Worm (Caenorhabditis elegans) whole organism, L4 larva: ENCODE data around the gene F44G4.3.

Source experiments
- F10B5.3 ChIP-seq: sonication (generic microtip); optimal IDR thresholded peaks from 2 replicates; lab custom pipeline; 2016; ENCODE audit warnings: mild to moderate bottlenecking, missing genetic modification characterization, missing compliant biosample characterization
- F49E8.2 ChIP-seq: sonication (generic microtip); optimal IDR thresholded peaks from 2 replicates; lab custom pipeline; 2016; ENCODE audit warnings: missing compliant biosample characterization, mild to moderate bottlenecking, missing genetic modification characterization, borderline replicate concordance
- ZK546.5 ChIP-seq, 2 experiments: sonication (generic microtip); optimal IDR thresholded peaks; 2 replicates each; lab custom pipeline; 2017; ENCODE audit warnings: missing biosample characterization in 2 of 2, missing genetic modification characterization in 2 of 2
- aha-1 ChIP-seq: fragments of 150-350 bp; peaks from one replicate; lab custom pipeline; 2014; ENCODE audit warnings: missing biosample characterization, missing genetic modification characterization
- attf-4 ChIP-seq: sonication (generic microtip); optimal IDR thresholded peaks from 3 replicates; lab custom pipeline; 2017; ENCODE audit warnings: missing biosample characterization, missing genetic modification characterization
- ceh-20 ChIP-seq: fragments of 200-800 bp; sonication (Bioruptor generic); IDR thresholded peaks from 2 replicates; pipeline ENCODE4 v1.3.6; 2022; ENCODE audit warnings: missing genetic modification reagents, missing genetic modification characterization, missing compliant biosample characterization
- ceh-32 ChIP-seq: sonication (generic microtip); optimal IDR thresholded peaks from 2 replicates; lab custom pipeline; 2016; ENCODE audit warnings: mild to moderate bottlenecking, missing genetic modification characterization, missing compliant biosample characterization; ENCODE audit not compliant: poor library complexity
- cey-2 ChIP-seq: sonication (generic microtip); optimal IDR thresholded peaks from 3 replicates; lab custom pipeline; 2017; ENCODE audit warnings: missing genetic modification characterization, mild to moderate bottlenecking, missing compliant biosample characterization, antibody characterized with exemption, borderline replicate concordance; ENCODE audit not compliant: insufficient read depth
- ctbp-1 ChIP-seq: fragments of 200-800 bp; sonication (Bioruptor generic); IDR thresholded peaks from 2 replicates; pipeline ENCODE4 v1.3.6; 2022; ENCODE audit warnings: missing genetic modification reagents, missing genetic modification characterization, missing compliant biosample characterization
- daf-12 ChIP-seq: fragments of 150-350 bp; optimal IDR thresholded peaks from 2 replicates; lab custom pipeline; 2014; ENCODE audit warnings: missing biosample characterization, missing genetic modification reagents, missing genetic modification characterization
- daf-8 ChIP-seq: fragments of 200-800 bp; sonication (Bioruptor generic); IDR thresholded peaks from 2 replicates; pipeline ENCODE4 v1.3.6; 2022; ENCODE audit warnings: missing genetic modification characterization, missing compliant biosample characterization
- dve-1 ChIP-seq: sonication (generic microtip); optimal IDR thresholded peaks from 2 replicates; lab custom pipeline; 2017; ENCODE audit warnings: antibody characterized with exemption, mild to moderate bottlenecking, missing genetic modification characterization, missing compliant biosample characterization; ENCODE audit not compliant: insufficient read depth
- fos-1 ChIP-seq: fragments of 150-350 bp; optimal IDR thresholded peaks from 2 replicates; lab custom pipeline; 2014; ENCODE audit warnings: missing biosample characterization, missing genetic modification characterization
- gei-8 ChIP-seq: fragments of 200-800 bp; sonication (Bioruptor generic); optimal IDR thresholded peaks from 2 replicates; lab custom pipeline; 2018; ENCODE audit warnings: mild to moderate bottlenecking, missing genetic modification characterization, missing compliant biosample characterization
- hlh-11 ChIP-seq: fragments of 200-800 bp; sonication (Bioruptor generic); optimal IDR thresholded peaks from 2 replicates; lab custom pipeline; 2018; ENCODE audit warnings: mild to moderate bottlenecking, missing genetic modification characterization, missing compliant biosample characterization
- hlh-30 ChIP-seq: sonication (generic microtip); optimal IDR thresholded peaks from 2 replicates; lab custom pipeline; 2017; ENCODE audit warnings: antibody characterized with exemption, mild to moderate bottlenecking, missing genetic modification characterization, missing compliant biosample characterization; ENCODE audit not compliant: insufficient read depth
- hmg-1.1 ChIP-seq: fragments of 200-800 bp; sonication (Bioruptor generic); IDR thresholded peaks from 2 replicates; pipeline ENCODE4 v1.3.6; 2022; ENCODE audit warnings: missing genetic modification reagents, missing genetic modification characterization, missing compliant biosample characterization
- madf-5 ChIP-seq, 2 experiments: fragments of 200-800 bp; sonication (Bioruptor generic); IDR thresholded peaks; 2 replicates each; pipeline ENCODE4 v1.3.6; 2022; ENCODE audit warnings: missing compliant biosample characterization in 2 of 2, missing genetic modification characterization in 2 of 2
- mep-1 ChIP-seq: fragments of 150-350 bp; sonication (generic microtip); optimal IDR thresholded peaks from 3 replicates; lab custom pipeline; 2014; ENCODE audit warnings: missing biosample characterization, missing genetic modification characterization
- mes-2 ChIP-seq: sonication (generic microtip); optimal IDR thresholded peaks from 2 replicates; lab custom pipeline; 2016; ENCODE audit warnings: missing genotype, mild to moderate bottlenecking, missing genetic modification characterization, missing compliant biosample characterization; ENCODE audit not compliant: poor library complexity, severe bottlenecking
- nhr-41 ChIP-seq: fragments of 200-800 bp; sonication (Bioruptor generic); IDR thresholded peaks from 2 replicates; pipeline ENCODE4 v1.3.6; 2022; ENCODE audit warnings: missing genetic modification reagents, missing genetic modification characterization, missing compliant biosample characterization
- nhr-48 ChIP-seq: sonication (generic microtip); optimal IDR thresholded peaks from 2 replicates; lab custom pipeline; 2016; ENCODE audit warnings: mild to moderate bottlenecking, missing genetic modification characterization, missing compliant biosample characterization
- php-3 ChIP-seq: fragments of 200-800 bp; sonication (Bioruptor generic); IDR thresholded peaks from 2 replicates; pipeline ENCODE4 v1.3.6; 2022; ENCODE audit warnings: missing genetic modification reagents, missing genetic modification characterization, missing compliant biosample characterization
- skn-1 ChIP-seq: fragments of 150-350 bp; optimal IDR thresholded peaks from 2 replicates; lab custom pipeline; 2014; ENCODE audit warnings: missing biosample characterization, missing genetic modification characterization
- spr-1 ChIP-seq: sonication (generic microtip); optimal IDR thresholded peaks from 2 replicates; lab custom pipeline; 2016; ENCODE audit warnings: mild to moderate bottlenecking, missing genetic modification characterization, missing compliant biosample characterization
- spr-3 ChIP-seq: fragments of 200-800 bp; sonication (Bioruptor generic); optimal IDR thresholded peaks from 2 replicates; lab custom pipeline; 2018; ENCODE audit warnings: mild to moderate bottlenecking, missing genetic modification characterization, missing compliant biosample characterization
- unc-130 ChIP-seq: sonication (generic microtip); optimal IDR thresholded peaks from 2 replicates; lab custom pipeline; 2016; ENCODE audit warnings: missing genetic modification reagents, missing genetic modification characterization, missing compliant biosample characterization
- unc-62 ChIP-seq, 3 experiments: fragments of 150-350 bp in 1 of 3; sonication (generic microtip); optimal IDR thresholded peaks in 2 of 3; peaks in 1 of 3; 1 replicate in 1 of 3; 2 replicates in 2 of 3; lab custom pipeline; 2014 to 2017; ENCODE audit warnings: missing biosample characterization in 3 of 3, missing genetic modification characterization in 3 of 3, missing genetic modification reagents in 3 of 3, missing genotype in 1 of 3
- zfp-2 ChIP-seq: sonication (generic microtip); optimal IDR thresholded peaks from 2 replicates; lab custom pipeline; 2016; ENCODE audit warnings: mild to moderate bottlenecking, missing genetic modification characterization, missing compliant biosample characterization
- zip-11 ChIP-seq: fragments of 200-800 bp; sonication (Bioruptor generic); IDR thresholded peaks from 2 replicates; pipeline ENCODE4 v1.3.6; 2022; ENCODE audit warnings: missing genetic modification characterization, missing compliant biosample characterization

F44G4.3 gene

DNA sequence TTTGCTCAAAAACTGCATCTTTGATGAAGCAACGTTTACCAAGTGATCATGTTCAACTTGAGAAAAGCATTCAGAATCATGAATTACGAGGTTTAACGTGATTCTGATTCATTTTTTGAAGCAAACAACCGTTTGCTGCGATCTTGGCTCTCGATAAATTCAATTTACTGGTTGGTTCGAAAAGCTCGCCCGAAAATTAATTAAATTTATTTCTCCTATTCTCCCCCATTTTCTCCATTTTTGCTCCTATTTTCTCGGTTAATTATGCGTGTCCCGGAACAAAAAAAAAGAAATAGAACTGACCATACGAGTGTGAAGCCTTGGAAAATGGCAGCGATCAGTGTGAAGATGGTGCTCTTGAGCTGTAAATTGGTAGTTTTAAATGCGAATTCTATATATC is 40.6 kb downstream of the F44G4.3 start:
- TF ChIP-seq F10B5.3 (tag; lab: Kevin White, UChicago), result no peak
- no peak for TF ChIP-seq skn-1
- TF ChIP-seq nhr-41 (GFP tag; lab: Robert Waterston, UW), result no peak
- no peak for TF ChIP-seq gei-8
- TF ChIP-seq zip-11 (GFP tag; lab: Robert Waterston, UW), result no peak
- TF ChIP-seq hlh-11, result no peak
- no peak for TF ChIP-seq mes-2 (tag; lab: Kevin White, UChicago)
- TF ChIP-seq F49E8.2 (tag; lab: Kevin White, UChicago), result no peak
- TF ChIP-seq attf-4 (tag; lab: Kevin White, UChicago), result no peak
- no peak for TF ChIP-seq ZK546.5 (tag; optimal IDR thresholded peaks at IDR 0.05; lab: Kevin White, UChicago)
- TF ChIP-seq dve-1 (tag; lab: Kevin White, UChicago), result no peak
- no peak for TF ChIP-seq php-3

DNA sequence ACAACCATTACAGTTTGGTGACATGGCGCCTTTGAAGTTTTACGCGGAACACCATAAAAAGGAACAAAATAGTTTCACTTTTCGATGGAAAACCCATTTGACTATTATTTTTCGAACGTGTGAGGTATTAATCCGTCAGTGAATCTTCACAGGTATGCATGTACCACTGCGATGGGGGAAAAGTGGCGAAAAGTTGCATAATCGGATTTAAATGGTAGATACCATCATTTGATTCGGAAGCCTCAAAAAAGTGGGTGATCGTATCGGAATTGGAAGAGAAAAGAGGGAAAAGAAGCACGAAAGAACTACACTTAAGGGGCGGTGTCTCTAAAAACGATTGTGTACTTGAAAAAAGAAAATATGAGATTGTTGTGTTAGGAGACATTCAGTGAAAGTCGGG is 43.8 kb downstream of the F44G4.3 start:
- TF ChIP-seq nhr-48 (tag; lab: Kevin White, UChicago) (no peak), hlh-30 (tag; lab: Kevin White, UChicago) (no peak), fos-1 (no peak), spr-3 (GFP tag; lab: Kevin White, UChicago) (no peak), php-3 (no peak), ceh-32 (tag; lab: Kevin White, UChicago) (no peak), hmg-1.1 (GFP tag; lab: Robert Waterston, UW) (no peak), daf-8 (GFP tag; lab: Robert Waterston, UW) (no peak), ctbp-1 (GFP tag; lab: Robert Waterston, UW) (no peak), F10B5.3 (tag; lab: Kevin White, UChicago) (no peak), spr-1 (tag; lab: Kevin White, UChicago) (no peak), cey-2 (tag; lab: Kevin White, UChicago) (no peak), mep-1 (tag; lab: Kevin White, UChicago) (no peak), attf-4 (tag; lab: Kevin White, UChicago) (no peak), unc-130 (no peak), ceh-20 (GFP tag; lab: Robert Waterston, UW) (no peak), zip-11 (GFP tag; lab: Robert Waterston, UW) (no peak), zfp-2 (tag; lab: Kevin White, UChicago) (no peak)
- TF ChIP-seq, all 104 proteins: peak for 0

DNA sequence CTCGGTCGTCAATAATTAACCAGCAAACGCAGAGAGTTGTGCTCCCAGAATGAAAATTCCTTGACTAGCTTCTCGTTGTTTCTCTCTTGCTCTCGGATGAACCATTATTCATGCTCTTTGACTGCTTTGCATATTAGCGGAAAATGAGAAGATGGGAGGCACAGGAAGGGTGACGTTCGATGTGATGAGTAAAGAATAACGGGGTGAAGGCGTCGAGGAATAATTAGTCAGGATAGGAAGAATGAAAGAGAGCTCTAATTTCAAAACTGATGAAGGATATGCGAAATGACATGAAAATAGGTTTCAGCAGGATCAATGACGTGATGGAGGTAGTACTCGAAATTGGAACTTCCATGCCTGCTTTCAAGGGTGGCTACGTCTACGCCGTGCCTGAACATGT is 46.2 kb downstream of the F44G4.3 start:
- TF ChIP-seq unc-62 (GFP tag; optimal IDR thresholded peaks at IDR 0.05 in 1 of 2; lab: Kevin White, UChicago) (peak in 1 of 2 experiments; percentile 97), unc-62 (tag; optimal IDR thresholded peaks at IDR 0.05; lab: Kevin White, UChicago) (no peak), daf-12 (tag; lab: Kevin White, UChicago) (no peak)

DNA sequence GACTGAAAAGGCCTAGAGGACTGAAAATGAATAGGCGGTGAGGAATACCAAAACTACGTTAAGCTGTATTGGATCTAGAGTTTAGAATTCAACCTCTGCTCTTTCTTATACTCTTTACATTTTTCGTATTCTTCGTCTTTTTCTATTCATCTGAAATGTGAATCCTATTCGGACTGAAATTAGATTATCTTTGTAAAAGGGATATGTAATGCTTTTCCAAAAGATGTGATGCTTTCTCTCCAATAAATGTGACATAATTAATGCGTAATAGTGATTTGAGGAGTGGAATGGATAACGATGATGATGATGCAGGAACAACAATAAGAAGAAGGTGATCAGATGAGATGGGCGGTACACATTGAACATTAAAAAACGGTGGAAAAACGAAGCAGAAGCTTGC is 48.8 kb downstream of the F44G4.3 start:
- TF ChIP-seq ZK546.5 (tag; optimal IDR thresholded peaks at IDR 0.05; lab: Kevin White, UChicago), result no peak

DNA sequence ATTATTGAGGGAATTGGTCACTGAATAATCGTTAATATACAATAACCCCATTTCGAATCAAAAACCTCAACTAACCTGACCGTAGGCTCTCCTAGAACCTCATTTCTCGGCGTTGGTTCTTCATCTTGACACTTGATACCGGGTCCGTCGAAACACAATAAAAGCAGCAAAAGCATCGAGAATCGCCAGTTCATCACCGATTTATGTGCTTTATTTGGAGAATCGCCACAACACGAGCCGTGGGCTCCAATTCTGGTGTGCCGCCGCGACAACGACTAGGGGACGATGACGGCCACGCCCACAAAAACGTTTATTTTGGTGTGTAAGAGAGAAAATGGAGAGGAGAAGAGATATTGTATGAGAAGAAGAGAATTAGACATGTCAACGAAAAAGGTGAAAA is 50.1 kb downstream of the F44G4.3 start, which contains the start of gene cutl-15:
TSS of gene cutl-15 (minus strand) at position 298 of the 400 bp plus-strand sequence.
- TF ChIP-seq aha-1 (tag; lab: Kevin White, UChicago) (peak; percentile 98), madf-5 (GFP tag; IDR thresholded peaks at IDR 0.05; lab: Robert Waterston, UW) (no peak), unc-62 (GFP tag; optimal IDR thresholded peaks at IDR 0.05 in 1 of 2; lab: Kevin White, UChicago) (peak in 1 of 2 experiments; percentile 25), unc-62 (tag; optimal IDR thresholded peaks at IDR 0.05; lab: Kevin White, UChicago) (no peak)
